Worm (Caenorhabditis elegans) whole organism, L1 larva: ENCODE measurements around the gene col-102.

Experiments used
- egl-27 ChIP-seq, 2 experiments: fragments of 150-350 bp in 1 of 2; sonication (generic microtip); optimal IDR thresholded peaks; 3 replicates each; lab custom pipeline; 2017 to 2018; ENCODE audit warnings: missing biosample characterization in 2 of 2, missing genetic modification characterization in 2 of 2, missing genetic modification reagents in 2 of 2
- elt-2 ChIP-seq: sonication (generic microtip); optimal IDR thresholded peaks from 2 replicates; lab custom pipeline; 2016; ENCODE audit warnings: missing genetic modification characterization, mild to moderate bottlenecking, inconsistent platforms, missing compliant biosample characterization, missing genetic modification reagents
- fkh-10 ChIP-seq: sonication (generic microtip); optimal IDR thresholded peaks from 2 replicates; lab custom pipeline; 2017; ENCODE audit warnings: missing biosample characterization, missing genetic modification reagents, missing genetic modification characterization
- hlh-17 ChIP-seq: fragments of 200-800 bp; sonication (Bioruptor generic); optimal IDR thresholded peaks from 2 replicates; lab custom pipeline; 2018; ENCODE audit warnings: missing genetic modification characterization, mild to moderate bottlenecking, missing compliant biosample characterization, moderate library complexity, borderline replicate concordance
- hlh-4 ChIP-seq: sonication (generic microtip); optimal IDR thresholded peaks from 2 replicates; lab custom pipeline; 2016; ENCODE audit warnings: mild to moderate bottlenecking, missing genetic modification characterization, missing compliant biosample characterization
- nhr-28 ChIP-seq: fragments of 150-350 bp; optimal IDR thresholded peaks from 2 replicates; lab custom pipeline; 2014; ENCODE audit warnings: missing biosample characterization, missing genetic modification characterization
- nhr-90 ChIP-seq: sonication (generic microtip); optimal IDR thresholded peaks from 2 replicates; lab custom pipeline; 2016; ENCODE audit warnings: mild to moderate bottlenecking, missing genetic modification characterization, missing compliant biosample characterization; ENCODE audit not compliant: poor library complexity
- zag-1 ChIP-seq: fragments of 150-350 bp; optimal IDR thresholded peaks from 2 replicates; lab custom pipeline; 2014; ENCODE audit warnings: missing biosample characterization, missing genetic modification characterization

- TF ChIP-seq fkh-10 (no peak), elt-2 (tag; lab: Kevin White, UChicago) (no peak), nhr-28 (no peak), zag-1 (tag; lab: Kevin White, UChicago) (no peak), hlh-17 (GFP tag; lab: Kevin White, UChicago) (no peak), nhr-90 (tag; lab: Kevin White, UChicago) (no peak), egl-27 (tag; optimal IDR thresholded peaks at IDR 0.05; lab: Kevin White, UChicago) (no peak), hlh-4 (tag; lab: Kevin White, UChicago) (no peak)
Measured at ce11 chrIV:606055-606454, 1.8 kb downstream of the col-102 start, which contains the start of gene inx-18.
